Worm (Caenorhabditis elegans): ENCODE measurements around the gene F56C3.3.

- TF ChIP-seq ceh-43 (GFP tag; optimal IDR thresholded peaks at IDR 0.05) (no peak), mab-5 (tag; optimal IDR thresholded peaks at IDR 0.05) (peak; percentile 29), sptf-1 (tag; optimal IDR thresholded peaks at IDR 0.05) (peak; percentile 47), snpc-4 (tag; optimal IDR thresholded peaks at IDR 0.05) (no peak), nhr-12 (tag; optimal IDR thresholded peaks at IDR 0.05) (no peak), nhr-237 (tag; optimal IDR thresholded peaks at IDR 0.05) (peak; percentile 91), bed-3 (GFP tag; optimal IDR thresholded peaks at IDR 0.05) (no peak), pha-4 (tag; optimal IDR thresholded peaks at IDR 0.05) (no peak), blmp-1 (tag; optimal IDR thresholded peaks at IDR 0.05) (no peak)
These were observed 35.2 kb downstream of the F56C3.3 start for ce11 chrX:1322997-1323396.
